Fruit fly (Drosophila melanogaster) whole organism: Measurements from ENCODE around the gene GlnRS.

ENCODE experiments used
- CG8478 ChIP-seq: fragments of >200 bp; optimal IDR thresholded peaks from 2 replicates; lab custom pipeline; 2018; ENCODE audit warnings: inconsistent platforms
- Dll ChIP-seq: fragments of >200 bp; optimal IDR thresholded peaks from 2 replicates; lab custom pipeline; 2017
- psq ChIP-seq: fragments of >200 bp; optimal IDR thresholded peaks from 2 replicates; lab custom pipeline; 2017
- usp ChIP-seq: fragments of >200 bp; optimal IDR thresholded peaks from 2 replicates; lab custom pipeline; 2017; ENCODE audit warnings: missing biosample characterization, missing genetic modification characterization, mixed read lengths

DNA sequence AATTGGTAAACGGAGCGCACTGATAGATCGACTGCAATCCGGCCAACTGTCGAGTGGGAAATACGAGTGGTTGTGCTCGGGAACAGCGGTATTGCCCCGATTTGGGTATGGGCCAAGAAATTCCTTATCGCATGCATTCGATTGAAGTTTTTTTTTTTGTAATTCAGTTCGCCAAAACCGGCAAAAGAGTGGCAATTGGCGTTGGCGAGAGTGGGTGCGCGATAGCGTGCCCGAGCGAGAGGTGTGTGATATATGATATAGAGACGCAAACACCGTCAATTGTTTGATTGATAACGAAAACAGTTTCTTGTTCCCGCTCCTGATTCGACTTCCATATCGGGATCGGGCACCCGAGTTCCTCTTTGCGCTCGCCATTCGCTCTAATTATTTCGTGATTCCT lies 48.2 kb upstream of the GlnRS start, which contains the start of gene CG31087:
- TF ChIP-seq usp (no peak), psq (lab: Kevin White, UChicago) (no peak), Dll (no peak), CG8478 (no peak)
